Fruit fly (Drosophila melanogaster) whole organism, embryonic: Measurements from ENCODE around the gene Dh44.
A peak's percentile ranks its signal among the peaks of the same experiment; 100 is the strongest.

Experiments
- Bgb ChIP-seq: fragments of 200-800 bp; sonication (Bioruptor generic); IDR thresholded peaks from 2 replicates; pipeline ENCODE4 v1.3.6; 2022; ENCODE audit warnings: missing biosample characterization, missing genetic modification characterization; ENCODE audit not compliant: partially characterized antibody
- CG10209 ChIP-seq: fragments of 200-800 bp; sonication (Bioruptor generic); optimal IDR thresholded peaks from 3 replicates; lab custom pipeline; 2017; ENCODE audit warnings: missing biosample characterization, mild to moderate bottlenecking, missing genetic modification characterization, missing genetic modification reagents
- CG10267 ChIP-seq: fragments of 200-800 bp; sonication (Bioruptor generic); optimal IDR thresholded peaks from 2 replicates; lab custom pipeline; 2018; ENCODE audit warnings: missing biosample characterization, mild to moderate bottlenecking, missing genetic modification characterization, moderate library complexity
- CG10654 ChIP-seq: fragments of 200-800 bp; sonication (Bioruptor generic); optimal IDR thresholded peaks from 2 replicates; lab custom pipeline; 2016; ENCODE audit warnings: missing biosample characterization, missing genetic modification characterization
- CG11504 ChIP-seq: fragments of 200-800 bp; sonication (Bioruptor generic); optimal IDR thresholded peaks from 3 replicates; lab custom pipeline; 2019; ENCODE audit warnings: missing biosample characterization, mild to moderate bottlenecking, missing genetic modification characterization, moderate library complexity
- CG12104 ChIP-seq: fragments of 200-800 bp; sonication (Bioruptor generic); optimal IDR thresholded peaks from 3 replicates; lab custom pipeline; 2016; ENCODE audit warnings: missing biosample characterization, missing genetic modification characterization
- CG12299 ChIP-seq: fragments of 200-800 bp; sonication (Bioruptor generic); optimal IDR thresholded peaks from 2 replicates; lab custom pipeline; 2018; ENCODE audit warnings: missing biosample characterization, mild to moderate bottlenecking, missing genetic modification characterization
- CG13287 ChIP-seq: fragments of 200-800 bp; sonication (Bioruptor generic); IDR thresholded peaks from 2 replicates; pipeline ENCODE4 v1.3.6; 2022; ENCODE audit warnings: missing biosample characterization, missing genetic modification characterization; ENCODE audit not compliant: partially characterized antibody
- CG14965 ChIP-seq: fragments of 200-800 bp; sonication (Bioruptor generic); optimal IDR thresholded peaks from 2 replicates; lab custom pipeline; 2016; ENCODE audit warnings: missing biosample characterization, missing genetic modification characterization, borderline replicate concordance
- CG16813 ChIP-seq: fragments of 200-800 bp; sonication (Bioruptor generic); IDR thresholded peaks from 3 replicates; pipeline ENCODE4 v1.3.6; 2022; ENCODE audit warnings: missing biosample characterization, missing genetic modification characterization; ENCODE audit not compliant: partially characterized antibody
- CG17612 ChIP-seq: fragments of 200-800 bp; sonication (Bioruptor generic); IDR thresholded peaks from 2 replicates; pipeline ENCODE4 v1.3.6; 2022; ENCODE audit warnings: missing biosample characterization, missing genetic modification characterization
- CG2202 ChIP-seq: fragments of 200-800 bp; sonication (Bioruptor generic); optimal IDR thresholded peaks from 2 replicates; lab custom pipeline; 2018; ENCODE audit warnings: missing biosample characterization, mild to moderate bottlenecking, missing genetic modification characterization
- CG31365 ChIP-seq: fragments of 200-800 bp; sonication (Bioruptor generic); optimal IDR thresholded peaks from 2 replicates; lab custom pipeline; 2018; ENCODE audit warnings: missing biosample characterization, mild to moderate bottlenecking, missing genetic modification characterization
- CG43689 ChIP-seq: fragments of 200-800 bp; sonication (Bioruptor generic); IDR thresholded peaks from 2 replicates; pipeline ENCODE4 v1.3.6; 2022; ENCODE audit warnings: missing biosample characterization, missing genetic modification characterization
- CG4820 ChIP-seq: fragments of 200-800 bp; sonication (Bioruptor generic); optimal IDR thresholded peaks from 3 replicates; lab custom pipeline; 2016; ENCODE audit warnings: missing biosample characterization, missing genetic modification characterization
- CG7372 ChIP-seq: fragments of 200-800 bp; sonication (Bioruptor generic); IDR thresholded peaks from 2 replicates; pipeline ENCODE4 v1.3.6; 2022; ENCODE audit warnings: missing biosample characterization, missing genetic modification characterization
- CG7963 ChIP-seq: fragments of 200-800 bp; sonication (Bioruptor generic); IDR thresholded peaks from 3 replicates; pipeline ENCODE4 v1.3.6; 2022; ENCODE audit warnings: missing biosample characterization, missing genetic modification characterization; ENCODE audit not compliant: partially characterized antibody
- CoRest ChIP-seq: fragments of 200-800 bp; sonication (Bioruptor generic); optimal IDR thresholded peaks from 3 replicates; lab custom pipeline; 2018; ENCODE audit warnings: missing biosample characterization, mild to moderate bottlenecking, missing genetic modification characterization, moderate library complexity
- CrebB ChIP-seq: fragments of 200-800 bp; sonication (Bioruptor generic); optimal IDR thresholded peaks from 3 replicates; lab custom pipeline; 2018; ENCODE audit warnings: missing biosample characterization, mild to moderate bottlenecking, missing genetic modification characterization
- D19B ChIP-seq: fragments of 200-800 bp; sonication (Bioruptor generic); optimal IDR thresholded peaks from 2 replicates; lab custom pipeline; 2017; ENCODE audit warnings: missing biosample characterization, mild to moderate bottlenecking, missing genetic modification characterization
- Dp ChIP-seq: fragments of 200-800 bp; sonication (Bioruptor generic); optimal IDR thresholded peaks from 2 replicates; lab custom pipeline; 2018; ENCODE audit warnings: missing biosample characterization, mild to moderate bottlenecking, missing genetic modification characterization, moderate library complexity
- Ets65A ChIP-seq: fragments of 200-800 bp; sonication (Bioruptor generic); peaks from one replicate; lab custom pipeline; 2016; ENCODE audit warnings: missing biosample characterization, missing genetic modification characterization
- Fer1 ChIP-seq: fragments of 200-800 bp; sonication (Bioruptor generic); optimal IDR thresholded peaks from 2 replicates; lab custom pipeline; 2017; ENCODE audit warnings: missing biosample characterization, mild to moderate bottlenecking, missing genetic modification characterization
- Gsc ChIP-seq: fragments of 200-800 bp; sonication (Bioruptor generic); IDR thresholded peaks from 2 replicates; pipeline ENCODE4 v1.3.6; 2022; ENCODE audit warnings: missing biosample characterization, missing genetic modification characterization
- Gug ChIP-seq: fragments of 200-800 bp; sonication (Bioruptor generic); IDR thresholded peaks from 4 replicates; pipeline ENCODE4 v1.3.6; 2022; ENCODE audit warnings: missing biosample characterization, missing genetic modification characterization
- HLH4C ChIP-seq: fragments of 200-800 bp; sonication (Bioruptor generic); IDR thresholded peaks from 3 replicates; pipeline ENCODE4 v1.3.6; 2022; ENCODE audit warnings: missing biosample characterization, missing genetic modification characterization; ENCODE audit not compliant: partially characterized antibody
- Hr39 ChIP-seq: fragments of >200 bp; optimal IDR thresholded peaks from 2 replicates; lab custom pipeline; 2017
- Hr51 ChIP-seq, 2 experiments: fragments of 200-800 bp; sonication (Bioruptor generic); optimal IDR thresholded peaks; 2 replicates in 1 of 2; 3 replicates in 1 of 2; lab custom pipeline; 2016 to 2018; ENCODE audit warnings: missing biosample characterization in 2 of 2, missing genetic modification characterization in 2 of 2, mild to moderate bottlenecking in 1 of 2, moderate library complexity in 1 of 2
- Optix ChIP-seq: fragments of 200-800 bp; sonication (Bioruptor generic); IDR thresholded peaks from 3 replicates; pipeline ENCODE4 v1.3.6; 2022; ENCODE audit warnings: missing biosample characterization, missing genetic modification characterization
- Sox102F ChIP-seq: fragments of 200-800 bp; sonication (Bioruptor generic); optimal IDR thresholded peaks from 2 replicates; lab custom pipeline; 2018; ENCODE audit warnings: missing biosample characterization, mild to moderate bottlenecking, missing genetic modification characterization, moderate library complexity
- Tbp ChIP-seq: fragments of >200 bp; optimal IDR thresholded peaks from 2 replicates; lab custom pipeline; 2018; ENCODE audit warnings: missing biosample characterization, missing genetic modification characterization
- ato ChIP-seq: fragments of 200-800 bp; sonication (Bioruptor generic); IDR thresholded peaks from 2 replicates; pipeline ENCODE4 v1.3.6; 2022; ENCODE audit warnings: missing biosample characterization, missing genetic modification characterization; ENCODE audit not compliant: partially characterized antibody
- bab2 ChIP-seq: fragments of 200-800 bp; sonication (Bioruptor generic); optimal IDR thresholded peaks from 2 replicates; lab custom pipeline; 2016; ENCODE audit warnings: missing biosample characterization, missing genetic modification characterization
- chn ChIP-seq: fragments of 200-800 bp; sonication (Bioruptor generic); optimal IDR thresholded peaks from 2 replicates; lab custom pipeline; 2016; ENCODE audit warnings: missing biosample characterization, missing genetic modification characterization
- da ChIP-seq: fragments of 200-800 bp; sonication (Bioruptor generic); optimal IDR thresholded peaks from 2 replicates; lab custom pipeline; 2016; ENCODE audit warnings: missing biosample characterization, missing genetic modification characterization
- fru ChIP-seq: fragments of >200 bp; optimal IDR thresholded peaks from 2 replicates; lab custom pipeline; 2017
- gcm ChIP-seq: fragments of 200-800 bp; sonication (Bioruptor generic); optimal IDR thresholded peaks from 2 replicates; lab custom pipeline; 2019; ENCODE audit warnings: missing biosample characterization, mild to moderate bottlenecking, missing genetic modification characterization, moderate library complexity
- gcm2 ChIP-seq: fragments of 200-800 bp; sonication (Bioruptor generic); optimal IDR thresholded peaks from 2 replicates; lab custom pipeline; 2016; ENCODE audit warnings: missing biosample characterization, missing genetic modification characterization
- gsb-n ChIP-seq: fragments of 200-800 bp; sonication (Bioruptor generic); optimal IDR thresholded peaks from 3 replicates; lab custom pipeline; 2018; ENCODE audit warnings: missing biosample characterization, mild to moderate bottlenecking, missing genetic modification characterization
- jumu ChIP-seq: fragments of 200-800 bp; sonication (Bioruptor generic); optimal IDR thresholded peaks from 3 replicates; lab custom pipeline; 2016; ENCODE audit warnings: missing biosample characterization, missing genetic modification characterization
- kah ChIP-seq: fragments of 200-800 bp; sonication (Bioruptor generic); optimal IDR thresholded peaks from 2 replicates; lab custom pipeline; 2018; ENCODE audit warnings: missing biosample characterization, mild to moderate bottlenecking, missing genetic modification characterization
- lola ChIP-seq, 3 experiments: fragments of >200 bp in 2 of 3; fragments of 200-800 bp in 1 of 3; sonication (Bioruptor generic) in 1 of 3; optimal IDR thresholded peaks; 2 replicates each; lab custom pipeline; 2017 to 2019; ENCODE audit warnings: missing biosample characterization in 3 of 3, missing genetic modification characterization in 3 of 3, mild to moderate bottlenecking in 1 of 3, moderate library complexity in 1 of 3
- mld ChIP-seq: fragments of 200-800 bp; sonication (Bioruptor generic); IDR thresholded peaks from 3 replicates; pipeline ENCODE4 v1.3.6; 2022; ENCODE audit warnings: missing biosample characterization, missing genetic modification characterization; ENCODE audit not compliant: partially characterized antibody
- nmo ChIP-seq: fragments of 200-800 bp; sonication (Bioruptor generic); optimal IDR thresholded peaks from 2 replicates; lab custom pipeline; 2018; ENCODE audit warnings: missing biosample characterization, mild to moderate bottlenecking, missing genetic modification characterization, moderate library complexity
- salm ChIP-seq: fragments of 200-800 bp; sonication (Bioruptor generic); optimal IDR thresholded peaks from 2 replicates; lab custom pipeline; 2018; ENCODE audit warnings: missing biosample characterization, mild to moderate bottlenecking, missing genetic modification characterization
- scrt ChIP-seq: fragments of 200-800 bp; sonication (Bioruptor generic); optimal IDR thresholded peaks from 2 replicates; lab custom pipeline; 2018; ENCODE audit warnings: missing biosample characterization, mild to moderate bottlenecking, missing genetic modification characterization, moderate library complexity
- sens ChIP-seq: fragments of 200-800 bp; sonication (Bioruptor generic); peaks from one replicate; lab custom pipeline; 2016; ENCODE audit warnings: missing biosample characterization, missing genetic modification characterization
- shn ChIP-seq: fragments of 200-800 bp; sonication (Bioruptor generic); optimal IDR thresholded peaks from 3 replicates; lab custom pipeline; 2016; ENCODE audit warnings: missing biosample characterization, missing genetic modification characterization
- stwl ChIP-seq: fragments of 200-800 bp; sonication (Bioruptor generic); optimal IDR thresholded peaks from 3 replicates; lab custom pipeline; 2018; ENCODE audit warnings: missing biosample characterization, mild to moderate bottlenecking, missing genetic modification characterization, moderate library complexity
- twi ChIP-seq: fragments of 200-800 bp; optimal IDR thresholded peaks from 2 replicates; lab custom pipeline; 2019; ENCODE audit warnings: missing biosample characterization, mild to moderate bottlenecking, missing genetic modification characterization, moderate library complexity
- vnd ChIP-seq: fragments of 200-800 bp; sonication (Bioruptor generic); IDR thresholded peaks from 3 replicates; pipeline ENCODE4 v1.3.6; 2022; ENCODE audit warnings: missing biosample characterization, missing genetic modification characterization; ENCODE audit not compliant: partially characterized antibody

The Dh44 gene

DNA sequence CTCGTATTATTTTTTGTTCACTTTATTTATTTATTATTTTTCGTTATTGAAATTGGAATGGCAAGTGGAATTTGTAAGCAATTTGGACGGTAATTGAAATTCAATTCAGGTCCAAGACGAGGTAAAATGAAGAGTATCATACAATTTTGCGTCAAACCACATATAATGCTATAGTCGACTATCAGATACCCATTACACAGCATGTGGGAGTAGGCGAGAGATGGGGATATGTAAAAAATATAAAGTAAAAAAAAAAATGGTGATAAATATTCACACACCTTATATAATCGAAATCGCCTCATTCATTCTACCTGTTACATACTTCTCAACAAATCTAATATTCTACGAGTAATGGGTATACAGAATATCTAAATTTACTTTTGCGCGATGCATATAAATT lies 25.8 kb upstream of the Dh44 start (continued):
- TF ChIP-seq HLH4C, result peak; percentile 87
- TF ChIP-seq CG11504 (tag; lab: Kevin White, UChicago), result peak; percentile 17
- TF ChIP-seq CG12299, result no peak
- no peak for TF ChIP-seq chn
- no peak for TF ChIP-seq Hr51 (GFP tag; optimal IDR thresholded peaks at IDR 0.05; lab: Kevin White, UChicago)
- TF ChIP-seq Bgb (GFP tag; lab: Robert Waterston, UW), result peak; percentile 38
- no peak for TF ChIP-seq gcm (GFP tag; lab: Kevin White, UChicago)
- TF ChIP-seq Gsc (GFP tag; lab: Robert Waterston, UW), result no peak
- peak; percentile 68 for TF ChIP-seq vnd (GFP tag; lab: Robert Waterston, UW)
- no peak for TF ChIP-seq CG10654 (GFP tag; lab: Kevin White, UChicago)
- TF ChIP-seq nmo (GFP tag; lab: Kevin White, UChicago), result no peak
- no peak for TF ChIP-seq shn (GFP tag; lab: Kevin White, UChicago)
- TF ChIP-seq CG12104 (GFP tag; lab: Kevin White, UChicago), result no peak
- no peak for TF ChIP-seq CG17612 (GFP tag; lab: Robert Waterston, UW)
- peak; percentile 66 for TF ChIP-seq CG7963
- TF ChIP-seq Optix (GFP tag; lab: Robert Waterston, UW), result no peak
- no peak for TF ChIP-seq CrebB (tag; lab: Kevin White, UChicago)
- no peak for TF ChIP-seq CG7372
- TF ChIP-seq lola (GFP tag; optimal IDR thresholded peaks at IDR 0.05; lab: Kevin White, UChicago), result no peak
- TF ChIP-seq D19B, result peak; percentile 81
- no peak for TF ChIP-seq stwl (tag; lab: Kevin White, UChicago)
- TF ChIP-seq Sox102F, result peak; percentile 31
- no peak for TF ChIP-seq CG31365
- no peak for TF ChIP-seq CG4820 (GFP tag; lab: Kevin White, UChicago)
- no peak for TF ChIP-seq CG43689 (GFP tag; lab: Robert Waterston, UW)
- peak; percentile 56; the same call in 1 of the 3 replicates for TF ChIP-seq mld
- TF ChIP-seq Tbp (GFP tag; lab: Kevin White, UChicago), result no peak
- TF ChIP-seq jumu (GFP tag; lab: Kevin White, UChicago), result no peak
- TF ChIP-seq ato (GFP tag; lab: Robert Waterston, UW), result peak; percentile 49; the same call in 1 of the 2 replicates
- TF ChIP-seq CG16813 (GFP tag; lab: Robert Waterston, UW), result peak; percentile 69
- no peak for TF ChIP-seq bab2 (GFP tag; lab: Kevin White, UChicago)
- no peak for TF ChIP-seq CG10209 (GFP tag; lab: Kevin White, UChicago)
- TF ChIP-seq gcm2, result no peak
- TF ChIP-seq Fer1 (GFP tag; lab: Kevin White, UChicago), result no peak
- no peak for TF ChIP-seq twi (tag; lab: Kevin White, UChicago)
- no peak for TF ChIP-seq scrt (GFP tag; lab: Kevin White, UChicago)
- no peak for TF ChIP-seq salm (tag; lab: Kevin White, UChicago)
- TF ChIP-seq fru (lab: Kevin White, UChicago), result no peak
- TF ChIP-seq CG10267 (tag; lab: Kevin White, UChicago), result no peak
- no peak for TF ChIP-seq CG2202 (tag; lab: Kevin White, UChicago)
- TF ChIP-seq sens (GFP tag; lab: Kevin White, UChicago), result peak; percentile 47
- no peak for TF ChIP-seq Gug
- TF ChIP-seq CG14965 (GFP tag; lab: Kevin White, UChicago), result no peak
- no peak for TF ChIP-seq gsb-n (tag; lab: Kevin White, UChicago)
- no peak for TF ChIP-seq Hr39 (lab: Kevin White, UChicago)
- no peak for TF ChIP-seq Dp (GFP tag; lab: Kevin White, UChicago)
- no peak for TF ChIP-seq CoRest (tag; lab: Kevin White, UChicago)
- TF ChIP-seq CG13287 (GFP tag; lab: Robert Waterston, UW), result no peak
- no peak for TF ChIP-seq Ets65A (GFP tag; lab: Kevin White, UChicago)
- no peak for TF ChIP-seq kah (GFP tag; lab: Kevin White, UChicago)
- no peak for TF ChIP-seq da (GFP tag; lab: Kevin White, UChicago)
